Fruit fly (Drosophila melanogaster): Measurements from ENCODE around the gene CG12523.

The CG12523 gene

dm6 chr3L:10777493-10777897 lies 23.5 kb upstream of the CG12523 start:
- no peak for TF ChIP-seq CG13424 (tag; optimal IDR thresholded peaks at IDR 0.05)
- TF ChIP-seq wdn (GFP tag; IDR thresholded peaks at IDR 0.05), result no peak
- TF ChIP-seq TFAM (GFP tag; optimal IDR thresholded peaks at IDR 0.05), result no peak
- no peak for TF ChIP-seq z (GFP tag; IDR thresholded peaks at IDR 0.05)
- no peak for TF ChIP-seq tup (GFP tag; optimal IDR thresholded peaks at IDR 0.05)
- no peak for TF ChIP-seq Scr (GFP tag; IDR thresholded peaks at IDR 0.05; ENCODE audit: partially characterized antibody)
- TF ChIP-seq CG11504 (tag; optimal IDR thresholded peaks at IDR 0.05), result peak; percentile 28
- TF ChIP-seq exex (tag; optimal IDR thresholded peaks at IDR 0.05), result no peak
- TF ChIP-seq bsh (GFP tag; optimal IDR thresholded peaks at IDR 0.05), result peak in 1 of 2 experiments; percentile 19
- TF ChIP-seq CkIIα-i1 (GFP tag; IDR thresholded peaks at IDR 0.05), result no peak
- TF ChIP-seq shn (GFP tag; optimal IDR thresholded peaks at IDR 0.05), result no peak
- no peak for TF ChIP-seq Dbx (GFP tag; IDR thresholded peaks at IDR 0.05)
- no peak for TF ChIP-seq CG7556 (GFP tag; optimal IDR thresholded peaks at IDR 0.05)
- TF ChIP-seq Elba2 (GFP tag; optimal IDR thresholded peaks at IDR 0.05), result no peak
- TF ChIP-seq tap (tag; optimal IDR thresholded peaks at IDR 0.05), result no peak
- TF ChIP-seq nau (GFP tag; optimal IDR thresholded peaks at IDR 0.05), result no peak
- TF ChIP-seq CG17829 (tag; optimal IDR thresholded peaks at IDR 0.05), result no peak
- no peak for TF ChIP-seq dan (GFP tag; IDR thresholded peaks at IDR 0.05)
- TF ChIP-seq CG18476 (GFP tag; optimal IDR thresholded peaks at IDR 0.05), result no peak
- peak; percentile 42 for TF ChIP-seq gem (tag; optimal IDR thresholded peaks at IDR 0.05)
- TF ChIP-seq Tbp (GFP tag; optimal IDR thresholded peaks at IDR 0.05), result no peak
- no peak for TF ChIP-seq peb (GFP tag; IDR thresholded peaks at IDR 0.05)
- TF ChIP-seq Dad (GFP tag; optimal IDR thresholded peaks at IDR 0.05), result no peak
- TF ChIP-seq Bteb2 (GFP tag; optimal IDR thresholded peaks at IDR 0.05), result no peak
- no peak for TF ChIP-seq CG7928 (GFP tag; optimal IDR thresholded peaks at IDR 0.05)
- TF ChIP-seq BEAF-32 (GFP tag; optimal IDR thresholded peaks at IDR 0.05), result no peak
- peak; percentile 43 for TF ChIP-seq CG10979 (tag; optimal IDR thresholded peaks at IDR 0.05)
- no peak for TF ChIP-seq E2f2 (GFP tag; IDR thresholded peaks at IDR 0.05)
- no peak for TF ChIP-seq Myb (GFP tag; optimal IDR thresholded peaks at IDR 0.05)
- TF ChIP-seq CG3281 (GFP tag; optimal IDR thresholded peaks at IDR 0.05), result no peak
- no peak for TF ChIP-seq ato (GFP tag; IDR thresholded peaks at IDR 0.05; ENCODE audit: partially characterized antibody)
- no peak for TF ChIP-seq CG3726 (GFP tag; IDR thresholded peaks at IDR 0.05)
- no peak for TF ChIP-seq Gug (GFP tag; IDR thresholded peaks at IDR 0.05)
- TF ChIP-seq CG5180 (GFP tag; optimal IDR thresholded peaks at IDR 0.05), result no peak
- TF ChIP-seq maf-S (GFP tag; optimal IDR thresholded peaks at IDR 0.05), result no peak
- no peak for TF ChIP-seq CG17912 (GFP tag; optimal IDR thresholded peaks at IDR 0.05)
- TF ChIP-seq crc (GFP tag; optimal IDR thresholded peaks at IDR 0.05), result no peak
- peak; percentile 40 for TF ChIP-seq gsb-n (tag; optimal IDR thresholded peaks at IDR 0.05)
- no peak for TF ChIP-seq CG17359 (tag; optimal IDR thresholded peaks at IDR 0.05)
- peak; percentile 61 for TF ChIP-seq Blimp-1 (GFP tag; optimal IDR thresholded peaks at IDR 0.05)
- no peak for TF ChIP-seq CG9437 (GFP tag; optimal IDR thresholded peaks at IDR 0.05)
- no peak for TF ChIP-seq dysf (GFP tag; IDR thresholded peaks at IDR 0.05)
- TF ChIP-seq unpg (GFP tag; optimal IDR thresholded peaks at IDR 0.05), result peak; percentile 0
- no peak for TF ChIP-seq fd64A (GFP tag; optimal IDR thresholded peaks at IDR 0.05)
- no peak for TF ChIP-seq pita (GFP tag; optimal IDR thresholded peaks at IDR 0.05)
- TF ChIP-seq onecut (GFP tag; IDR thresholded peaks at IDR 0.05), result no peak
- no peak for TF ChIP-seq D (optimal IDR thresholded peaks at IDR 0.05)
- peak; percentile 6 for TF ChIP-seq D (GFP tag; optimal IDR thresholded peaks at IDR 0.05)
- TF ChIP-seq Doc2 (GFP tag; IDR thresholded peaks at IDR 0.05), result no peak
- no peak for TF ChIP-seq CG9609 (GFP tag; optimal IDR thresholded peaks at IDR 0.05)
- TF ChIP-seq E2f1 (GFP tag; IDR thresholded peaks at IDR 0.05), result no peak
- no peak for TF ChIP-seq repo (GFP tag; optimal IDR thresholded peaks at IDR 0.05)
